Fruit fly (Drosophila melanogaster): ENCODE measurements around the gene CG11373.

dm6 chr3R:6007123-6008000 lies 46.6 kb upstream of the CG11373 start:
- no peak for TF ChIP-seq EcR (GFP tag; optimal IDR thresholded peaks at IDR 0.05)
- TF ChIP-seq usp (GFP tag; optimal IDR thresholded peaks at IDR 0.05) = no peak
- no peak for TF ChIP-seq CG8478 (optimal IDR thresholded peaks at IDR 0.05)
- no peak for TF ChIP-seq pan (optimal IDR thresholded peaks at IDR 0.05)
- no peak for TF ChIP-seq Dll (optimal IDR thresholded peaks at IDR 0.05)
- TF ChIP-seq psq (optimal IDR thresholded peaks at IDR 0.05) = no peak

Data from whole organism.